Fruit fly (Drosophila melanogaster) whole organism, embryonic: Measurements from ENCODE around the gene CG17612.

Experiments
- Bteb2 ChIP-seq: fragments of 200-800 bp; sonication (Bioruptor generic); optimal IDR thresholded peaks from 2 replicates; lab custom pipeline; 2016; ENCODE audit warnings: missing biosample characterization, missing genetic modification characterization
- CG10267 ChIP-seq: fragments of 200-800 bp; sonication (Bioruptor generic); optimal IDR thresholded peaks from 2 replicates; lab custom pipeline; 2018; ENCODE audit warnings: missing biosample characterization, mild to moderate bottlenecking, missing genetic modification characterization, moderate library complexity
- CG10274 ChIP-seq: fragments of 200-800 bp; sonication (Bioruptor generic); optimal IDR thresholded peaks from 3 replicates; lab custom pipeline; 2017; ENCODE audit warnings: missing biosample characterization, mild to moderate bottlenecking, missing genetic modification characterization
- CG10565 ChIP-seq: fragments of 200-800 bp; sonication (Bioruptor generic); optimal IDR thresholded peaks from 3 replicates; lab custom pipeline; 2016; ENCODE audit warnings: missing biosample characterization, mild to moderate bottlenecking, missing genetic modification characterization
- CG10959 ChIP-seq: fragments of 200-800 bp; sonication (Bioruptor generic); IDR thresholded peaks from 2 replicates; pipeline ENCODE4 v1.3.6; 2022; ENCODE audit warnings: missing biosample characterization, missing genetic modification characterization
- CG12155 ChIP-seq: fragments of 200-800 bp; sonication (Bioruptor generic); optimal IDR thresholded peaks from 3 replicates; lab custom pipeline; 2016; ENCODE audit warnings: missing biosample characterization, missing genetic modification characterization
- CG12219 ChIP-seq: fragments of 200-800 bp; sonication (Bioruptor generic); optimal IDR thresholded peaks from 3 replicates; lab custom pipeline; 2018; ENCODE audit warnings: missing biosample characterization, mild to moderate bottlenecking, missing genetic modification characterization
- CG13123 ChIP-seq: fragments of 200-800 bp; sonication (Bioruptor generic); optimal IDR thresholded peaks from 2 replicates; lab custom pipeline; 2016; ENCODE audit warnings: missing biosample characterization, missing genetic modification characterization
- CG14860 ChIP-seq: fragments of 200-800 bp; sonication (Bioruptor generic); IDR thresholded peaks from 3 replicates; pipeline ENCODE4 v1.3.6; 2022; ENCODE audit warnings: missing biosample characterization, missing genetic modification characterization; ENCODE audit not compliant: partially characterized antibody
- CG1529 ChIP-seq: fragments of 200-800 bp; sonication (Bioruptor generic); optimal IDR thresholded peaks from 3 replicates; lab custom pipeline; 2018; ENCODE audit warnings: missing biosample characterization, missing genetic modification characterization
- CG1603 ChIP-seq: fragments of 200-800 bp; sonication (Bioruptor generic); optimal IDR thresholded peaks from 2 replicates; lab custom pipeline; 2019; ENCODE audit warnings: missing biosample characterization, mild to moderate bottlenecking, missing genetic modification characterization, moderate library complexity
- CG1647 ChIP-seq: fragments of 200-800 bp; sonication (Bioruptor generic); optimal IDR thresholded peaks from 3 replicates; lab custom pipeline; 2016; ENCODE audit warnings: missing biosample characterization, missing genetic modification characterization
- CG31365 ChIP-seq: fragments of 200-800 bp; sonication (Bioruptor generic); optimal IDR thresholded peaks from 2 replicates; lab custom pipeline; 2018; ENCODE audit warnings: missing biosample characterization, mild to moderate bottlenecking, missing genetic modification characterization
- CG31441 ChIP-seq: fragments of 200-800 bp; sonication (Bioruptor generic); IDR thresholded peaks from 2 replicates; pipeline ENCODE4 v1.3.6; 2022; ENCODE audit warnings: missing biosample characterization, missing genetic modification characterization
- CG42726 ChIP-seq: fragments of 200-800 bp; sonication (Bioruptor generic); IDR thresholded peaks from 2 replicates; pipeline ENCODE4 v1.3.6; 2022; ENCODE audit warnings: missing biosample characterization, missing genetic modification characterization; ENCODE audit not compliant: partially characterized antibody
- CG43689 ChIP-seq: fragments of 200-800 bp; sonication (Bioruptor generic); IDR thresholded peaks from 2 replicates; pipeline ENCODE4 v1.3.6; 2022; ENCODE audit warnings: missing biosample characterization, missing genetic modification characterization
- CG4707 ChIP-seq: fragments of 200-800 bp; sonication (Bioruptor generic); optimal IDR thresholded peaks from 2 replicates; lab custom pipeline; 2018; ENCODE audit warnings: missing biosample characterization, mild to moderate bottlenecking, missing genetic modification characterization, moderate library complexity
- CG6854 ChIP-seq: fragments of 200-800 bp; sonication (Bioruptor generic); optimal IDR thresholded peaks from 3 replicates; lab custom pipeline; 2017; ENCODE audit warnings: missing biosample characterization, mild to moderate bottlenecking, missing genetic modification characterization
- CG7987 ChIP-seq: fragments of 200-800 bp; sonication (Bioruptor generic); optimal IDR thresholded peaks from 2 replicates; lab custom pipeline; 2018; ENCODE audit warnings: missing biosample characterization, mild to moderate bottlenecking, missing genetic modification characterization, moderate library complexity
- CG8089 ChIP-seq: fragments of 200-800 bp; sonication (Bioruptor generic); optimal IDR thresholded peaks from 3 replicates; lab custom pipeline; 2016; ENCODE audit warnings: missing biosample characterization, missing genetic modification characterization
- CG9817 ChIP-seq: fragments of 200-800 bp; sonication (Bioruptor generic); optimal IDR thresholded peaks from 2 replicates; lab custom pipeline; 2018; ENCODE audit warnings: missing biosample characterization, mild to moderate bottlenecking, missing genetic modification characterization, moderate library complexity
- CkIIα-i1 ChIP-seq: fragments of 200-800 bp; sonication (Bioruptor generic); IDR thresholded peaks from 2 replicates; pipeline ENCODE4 v1.3.6; 2022; ENCODE audit warnings: missing biosample characterization, missing genetic modification characterization
- CoRest ChIP-seq: fragments of 200-800 bp; sonication (Bioruptor generic); optimal IDR thresholded peaks from 3 replicates; lab custom pipeline; 2018; ENCODE audit warnings: missing biosample characterization, mild to moderate bottlenecking, missing genetic modification characterization, moderate library complexity
- E2f2 ChIP-seq: fragments of 200-800 bp; sonication (Bioruptor generic); IDR thresholded peaks from 2 replicates; pipeline ENCODE4 v1.3.6; 2022; ENCODE audit warnings: missing biosample characterization, missing genetic modification characterization
- Eip74EF ChIP-seq, 2 experiments: fragments of 200-800 bp in 1 of 2; fragments of >200 bp in 1 of 2; sonication (Bioruptor generic) in 1 of 2; optimal IDR thresholded peaks; 2 replicates each; lab custom pipeline; 2017 to 2019; ENCODE audit warnings: missing biosample characterization in 2 of 2, missing genetic modification characterization in 2 of 2, mild to moderate bottlenecking in 1 of 2, moderate library complexity in 1 of 2
- Fer1 ChIP-seq: fragments of 200-800 bp; sonication (Bioruptor generic); optimal IDR thresholded peaks from 2 replicates; lab custom pipeline; 2017; ENCODE audit warnings: missing biosample characterization, mild to moderate bottlenecking, missing genetic modification characterization
- H15 ChIP-seq: fragments of 200-800 bp; sonication (Bioruptor generic); IDR thresholded peaks from 3 replicates; pipeline ENCODE4 v1.3.6; 2022; ENCODE audit warnings: missing biosample characterization, missing genetic modification characterization
- HLH4C ChIP-seq: fragments of 200-800 bp; sonication (Bioruptor generic); IDR thresholded peaks from 3 replicates; pipeline ENCODE4 v1.3.6; 2022; ENCODE audit warnings: missing biosample characterization, missing genetic modification characterization; ENCODE audit not compliant: partially characterized antibody
- NfI ChIP-seq: fragments of 200-800 bp; sonication (Bioruptor generic); optimal IDR thresholded peaks from 3 replicates; lab custom pipeline; 2018; ENCODE audit warnings: missing biosample characterization, mild to moderate bottlenecking, missing genetic modification characterization, moderate library complexity
- ato ChIP-seq: fragments of 200-800 bp; sonication (Bioruptor generic); IDR thresholded peaks from 2 replicates; pipeline ENCODE4 v1.3.6; 2022; ENCODE audit warnings: missing biosample characterization, missing genetic modification characterization; ENCODE audit not compliant: partially characterized antibody
- ems ChIP-seq: fragments of 200-800 bp; sonication (Bioruptor generic); optimal IDR thresholded peaks from 3 replicates; lab custom pipeline; 2016; ENCODE audit warnings: missing biosample characterization, missing genetic modification characterization
- gsb ChIP-seq: fragments of 200-800 bp; sonication (Bioruptor generic); IDR thresholded peaks from 2 replicates; pipeline ENCODE4 v1.3.6; 2022; ENCODE audit warnings: missing biosample characterization, missing genetic modification characterization
- hb ChIP-seq: fragments of 200-800 bp; sonication (Bioruptor generic); IDR thresholded peaks from 3 replicates; pipeline ENCODE4 v1.3.6; 2022; ENCODE audit warnings: missing biosample characterization, missing genetic modification characterization; ENCODE audit not compliant: partially characterized antibody
- hbn ChIP-seq: fragments of 200-800 bp; sonication (Bioruptor generic); IDR thresholded peaks from 2 replicates; pipeline ENCODE4 v1.3.6; 2022; ENCODE audit warnings: missing biosample characterization, missing genetic modification characterization; ENCODE audit not compliant: partially characterized antibody
- ind ChIP-seq: fragments of 200-800 bp; sonication (Bioruptor generic); optimal IDR thresholded peaks from 3 replicates; lab custom pipeline; 2016; ENCODE audit warnings: missing biosample characterization, missing genetic modification characterization
- jing ChIP-seq: fragments of 200-800 bp; sonication (Bioruptor generic); optimal IDR thresholded peaks from 2 replicates; lab custom pipeline; 2018; ENCODE audit warnings: missing biosample characterization, mild to moderate bottlenecking, missing genetic modification characterization
- kay ChIP-seq: fragments of 200-800 bp; sonication (Bioruptor generic); optimal IDR thresholded peaks from 2 replicates; lab custom pipeline; 2016; ENCODE audit warnings: missing biosample characterization, missing genetic modification characterization
- ken ChIP-seq: fragments of 200-800 bp; sonication (Bioruptor generic); IDR thresholded peaks from 3 replicates; pipeline ENCODE4 v1.3.6; 2022; ENCODE audit warnings: missing biosample characterization, missing genetic modification characterization
- klu ChIP-seq: fragments of 200-800 bp; sonication (Bioruptor generic); IDR thresholded peaks from 2 replicates; pipeline ENCODE4 v1.3.6; 2022; ENCODE audit warnings: missing biosample characterization, missing genetic modification characterization
- luna ChIP-seq: fragments of 200-800 bp; sonication (Bioruptor generic); optimal IDR thresholded peaks from 2 replicates; lab custom pipeline; 2016; ENCODE audit warnings: missing biosample characterization, missing genetic modification characterization
- nom ChIP-seq: fragments of 200-800 bp; sonication (Bioruptor generic); optimal IDR thresholded peaks from 2 replicates; lab custom pipeline; 2017; ENCODE audit warnings: missing biosample characterization, missing genetic modification characterization, mild to moderate bottlenecking, moderate library complexity, missing genetic modification reagents
- pita ChIP-seq: fragments of 200-800 bp; sonication (Bioruptor generic); optimal IDR thresholded peaks from 2 replicates; lab custom pipeline; 2017; ENCODE audit warnings: missing biosample characterization, mild to moderate bottlenecking, missing genetic modification characterization
- rib ChIP-seq: fragments of 200-800 bp; sonication (Bioruptor generic); IDR thresholded peaks from 2 replicates; pipeline ENCODE4 v1.3.6; 2022; ENCODE audit warnings: missing biosample characterization, missing genetic modification characterization
- sc ChIP-seq, 3 experiments: fragments of >200 bp in 2 of 3; fragments of 200-800 bp in 1 of 3; sonication (Bioruptor generic) in 1 of 3; optimal IDR thresholded peaks; 2 replicates in 2 of 3; 3 replicates in 1 of 3; lab custom pipeline; 2017; ENCODE audit warnings: mild to moderate bottlenecking in 1 of 3, missing biosample characterization in 1 of 3, missing genetic modification characterization in 1 of 3, missing genetic modification reagents in 1 of 3
- scrt ChIP-seq: fragments of 200-800 bp; sonication (Bioruptor generic); optimal IDR thresholded peaks from 2 replicates; lab custom pipeline; 2018; ENCODE audit warnings: missing biosample characterization, mild to moderate bottlenecking, missing genetic modification characterization, moderate library complexity
- ttk ChIP-seq: fragments of 200-800 bp; sonication (Bioruptor generic); IDR thresholded peaks from 2 replicates; pipeline ENCODE4 v2.1.2; 2022; ENCODE audit warnings: missing biosample characterization, missing genetic modification characterization
- vnd ChIP-seq: fragments of 200-800 bp; sonication (Bioruptor generic); IDR thresholded peaks from 3 replicates; pipeline ENCODE4 v1.3.6; 2022; ENCODE audit warnings: missing biosample characterization, missing genetic modification characterization; ENCODE audit not compliant: partially characterized antibody

Gene CG17612

DNA sequence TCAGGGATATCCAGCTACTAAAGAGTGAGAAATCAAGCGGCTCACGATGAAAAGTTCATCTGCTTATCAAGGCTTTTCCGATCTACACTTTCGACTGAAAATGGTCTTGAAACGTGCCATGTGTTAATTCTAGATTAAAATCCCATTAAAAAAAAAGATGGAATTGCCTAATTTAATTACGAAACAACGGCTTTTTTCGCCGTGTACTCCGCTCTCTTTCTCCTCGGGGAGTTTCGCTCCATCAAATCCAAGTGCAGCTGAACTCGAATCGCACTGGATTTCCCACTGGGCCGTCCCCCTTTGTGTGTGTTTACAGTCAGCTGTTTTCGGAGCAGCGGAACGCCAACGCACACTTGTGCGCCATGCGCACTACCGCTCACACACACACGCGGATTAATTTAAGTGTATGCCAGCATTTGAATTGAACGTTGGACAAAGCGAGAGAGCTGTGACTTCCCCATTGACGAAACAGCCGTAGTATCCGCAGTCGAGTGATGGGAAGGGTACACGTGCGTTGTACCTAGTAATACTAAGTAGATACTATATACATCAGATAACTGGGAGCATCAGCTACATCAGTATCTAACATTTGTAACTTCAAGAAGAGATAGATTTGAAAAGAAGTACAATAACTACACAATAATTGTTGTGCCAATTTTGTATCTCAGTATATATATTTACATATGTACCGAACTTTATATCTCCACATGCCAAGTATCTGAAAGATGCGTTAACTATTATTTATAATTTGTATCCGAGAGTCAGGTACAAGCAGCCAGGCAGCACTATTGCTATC is 49.4 kb downstream of the CG17612 start (continued):
- peak; percentile 78 for TF ChIP-seq CG9817
- peak; percentile 60 for TF ChIP-seq CG10267
- TF ChIP-seq CG10565 (GFP tag; lab: Kevin White, UChicago): no peak
- peak; percentile 74 for TF ChIP-seq CG10959 (GFP tag; lab: Robert Waterston, UW)
- peak; percentile 56 for TF ChIP-seq hbn
- TF ChIP-seq jing (GFP tag; lab: Kevin White, UChicago): peak; percentile 60
- TF ChIP-seq CG8089 (GFP tag; lab: Kevin White, UChicago): peak; percentile 75
- TF ChIP-seq scrt (GFP tag; lab: Kevin White, UChicago): peak; percentile 73
- TF ChIP-seq CG1529 (GFP tag; lab: Kevin White, UChicago): peak; percentile 39
- peak; percentile 85 for TF ChIP-seq gsb
- peak; percentile 83 for TF ChIP-seq Bteb2 (GFP tag; lab: Kevin White, UChicago)
- TF ChIP-seq CG31365: peak; percentile 53
- peak; percentile 77 for TF ChIP-seq CG1603 (tag; lab: Kevin White, UChicago)
- peak; percentile 60 for TF ChIP-seq CkIIα-i1 (GFP tag; lab: Robert Waterston, UW)
- TF ChIP-seq CG43689 (GFP tag; lab: Robert Waterston, UW): peak; percentile 83
- peak; percentile 52 for TF ChIP-seq klu (GFP tag; lab: Robert Waterston, UW)
- TF ChIP-seq CG6854: peak; percentile 40
- TF ChIP-seq CG42726 (GFP tag; lab: Robert Waterston, UW): no peak
- TF ChIP-seq ato (GFP tag; lab: Robert Waterston, UW): no peak
- TF ChIP-seq sc (optimal IDR thresholded peaks at IDR 0.05; lab: Kevin White, UChicago): no peak
- peak; percentile 66 for TF ChIP-seq sc (GFP tag; optimal IDR thresholded peaks at IDR 0.05; lab: Kevin White, UChicago)
- peak; percentile 70 for TF ChIP-seq ttk
- TF ChIP-seq vnd (GFP tag; lab: Robert Waterston, UW): no peak
- peak; percentile 80 for TF ChIP-seq CG31441 (GFP tag; lab: Robert Waterston, UW)
- no peak for TF ChIP-seq HLH4C
- TF ChIP-seq CG14860 (GFP tag; lab: Robert Waterston, UW): no peak
- TF ChIP-seq ken: peak; percentile 88
- no peak for TF ChIP-seq pita (GFP tag; lab: Kevin White, UChicago)
- peak; percentile 70 for TF ChIP-seq CG1647
- TF ChIP-seq CG4707: no peak
- peak; percentile 92 for TF ChIP-seq nom (GFP tag; lab: Kevin White, UChicago)
- peak; percentile 81 for TF ChIP-seq ind (GFP tag; lab: Kevin White, UChicago)
- peak; percentile 57 for TF ChIP-seq CG10274 (GFP tag; lab: Kevin White, UChicago)
- peak; percentile 68 for TF ChIP-seq CG13123 (GFP tag; lab: Kevin White, UChicago)
- peak; percentile 27 for TF ChIP-seq kay (GFP tag; lab: Kevin White, UChicago)
- TF ChIP-seq CoRest (tag; lab: Kevin White, UChicago): peak; percentile 80
- TF ChIP-seq Eip74EF (GFP tag; optimal IDR thresholded peaks at IDR 0.05; lab: Kevin White, UChicago): peak in 1 of 2 experiments; percentile 76
- TF ChIP-seq CG7987 (GFP tag; lab: Kevin White, UChicago): peak; percentile 55
- peak; percentile 77 for TF ChIP-seq CG12155 (GFP tag; lab: Kevin White, UChicago)
- 0 out of 2 replicates have a peak, but pooled peaks have one; percentile 27 for TF ChIP-seq rib (GFP tag; lab: Robert Waterston, UW)
- TF ChIP-seq hb (GFP tag; lab: Robert Waterston, UW): no peak
- peak; percentile 83 for TF ChIP-seq Fer1
- peak; percentile 82 for TF ChIP-seq CG12219 (GFP tag; lab: Kevin White, UChicago)
- TF ChIP-seq NfI (GFP tag; lab: Kevin White, UChicago): peak; percentile 83
- TF ChIP-seq luna (GFP tag; lab: Kevin White, UChicago): no peak
- peak; percentile 79 for TF ChIP-seq H15 (GFP tag; lab: Robert Waterston, UW)
- peak; percentile 66 for TF ChIP-seq ems (GFP tag; lab: Kevin White, UChicago)
- peak; percentile 61; the same call in 1 of the 2 replicates for TF ChIP-seq E2f2
